Worm (Caenorhabditis elegans) whole organism, L4/young adult: ENCODE results near the gene fcho-1.

Experiments used
- W03F9.2 ChIP-seq: fragments of 150-350 bp; optimal IDR thresholded peaks from 2 replicates; lab custom pipeline; 2014; ENCODE audit warnings: missing biosample characterization, missing genetic modification characterization
- dao-5 ChIP-seq: sonication (generic microtip); optimal IDR thresholded peaks from 2 replicates; lab custom pipeline; 2016; ENCODE audit warnings: missing genotype, missing genetic modification characterization, moderate library complexity, missing compliant biosample characterization
- him-1 ChIP-seq: sonication (generic microtip); optimal IDR thresholded peaks from 2 replicates; lab custom pipeline; 2016; ENCODE audit warnings: missing genotype, missing genetic modification reagents, missing genetic modification characterization, missing compliant biosample characterization

DNA sequence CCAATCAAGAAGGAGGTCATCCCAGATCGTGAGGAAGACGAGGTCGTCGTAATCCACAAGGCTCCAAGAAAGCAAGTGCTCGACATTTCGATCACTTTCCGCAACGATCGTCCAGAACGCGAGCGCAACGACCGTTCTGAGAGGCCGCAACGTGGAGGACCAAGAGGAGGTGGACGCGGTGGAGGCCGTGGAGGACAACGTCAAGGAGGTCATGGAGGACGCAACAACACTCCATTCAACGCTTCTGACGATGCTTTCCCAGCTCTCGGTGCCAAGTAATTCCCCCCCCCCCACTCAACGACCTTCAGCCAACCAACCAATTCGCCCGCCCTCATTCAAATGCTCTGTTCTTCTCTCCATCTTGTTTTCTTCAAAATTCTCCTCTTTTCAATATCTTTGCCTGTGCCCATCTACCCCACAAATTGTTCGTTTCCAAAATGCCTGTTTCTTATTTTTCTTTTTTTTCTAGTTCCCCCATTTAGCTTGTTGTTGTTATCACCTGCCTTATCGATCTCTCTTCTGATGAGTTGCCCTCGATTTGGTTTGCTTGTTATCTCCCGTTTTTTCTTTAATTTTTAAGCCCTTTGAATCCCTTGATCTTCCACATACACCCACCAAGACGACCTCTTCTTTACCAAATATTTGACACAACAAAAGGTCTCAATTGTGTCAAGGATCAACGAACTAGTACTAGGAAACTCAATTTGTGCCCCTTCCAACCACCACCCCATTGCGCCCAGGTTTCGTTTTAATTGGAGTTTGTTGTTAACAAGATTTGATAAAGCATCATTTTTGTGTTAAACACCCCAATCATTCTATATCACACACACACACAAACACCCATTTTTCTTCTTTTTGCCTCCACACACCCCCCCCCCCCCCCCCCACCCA, 12.2 kb downstream of the fcho-1 start:
- TF ChIP-seq him-1 (tag; lab: Kevin White, UChicago): no peak
- no peak for TF ChIP-seq dao-5
- no peak for TF ChIP-seq W03F9.2 (tag; lab: Kevin White, UChicago)
